Fruit fly (Drosophila melanogaster) whole organism, prepupa: ENCODE measurements around the gene HHEX.
A peak's percentile ranks its signal among the peaks of the same experiment; 100 is the strongest.

ENCODE experiments used
- Blimp-1 ChIP-seq: fragments of 200-800 bp; sonication (Bioruptor generic); optimal IDR thresholded peaks from 3 replicates; lab custom pipeline; 2017; ENCODE audit warnings: missing biosample characterization, missing genetic modification characterization, mild to moderate bottlenecking, moderate library complexity, missing genetic modification reagents
- CG10631 ChIP-seq: fragments of 200-800 bp; sonication (Bioruptor generic); optimal IDR thresholded peaks from 2 replicates; lab custom pipeline; 2016; ENCODE audit warnings: missing biosample characterization, missing genetic modification characterization
- CG6792 ChIP-seq: fragments of 200-800 bp; sonication (Bioruptor generic); optimal IDR thresholded peaks from 3 replicates; lab custom pipeline; 2016; ENCODE audit warnings: missing biosample characterization, missing genetic modification characterization
- Lpt ChIP-seq: fragments of 200-800 bp; sonication (Bioruptor generic); optimal IDR thresholded peaks from 3 replicates; lab custom pipeline; 2016; ENCODE audit warnings: missing biosample characterization, missing genetic modification characterization
- OdsH ChIP-seq: fragments of 200-800 bp; sonication (Bioruptor generic); optimal IDR thresholded peaks from 3 replicates; lab custom pipeline; 2016; ENCODE audit warnings: missing biosample characterization, missing genetic modification characterization
- Sox15 ChIP-seq: fragments of 200-800 bp; sonication (Bioruptor generic); optimal IDR thresholded peaks from 3 replicates; lab custom pipeline; 2016; ENCODE audit warnings: missing biosample characterization, missing genetic modification characterization
- svp ChIP-seq: fragments of 200-800 bp; sonication (Bioruptor generic); peaks from one replicate; lab custom pipeline; 2016; ENCODE audit warnings: missing biosample characterization, missing genetic modification characterization

DNA sequence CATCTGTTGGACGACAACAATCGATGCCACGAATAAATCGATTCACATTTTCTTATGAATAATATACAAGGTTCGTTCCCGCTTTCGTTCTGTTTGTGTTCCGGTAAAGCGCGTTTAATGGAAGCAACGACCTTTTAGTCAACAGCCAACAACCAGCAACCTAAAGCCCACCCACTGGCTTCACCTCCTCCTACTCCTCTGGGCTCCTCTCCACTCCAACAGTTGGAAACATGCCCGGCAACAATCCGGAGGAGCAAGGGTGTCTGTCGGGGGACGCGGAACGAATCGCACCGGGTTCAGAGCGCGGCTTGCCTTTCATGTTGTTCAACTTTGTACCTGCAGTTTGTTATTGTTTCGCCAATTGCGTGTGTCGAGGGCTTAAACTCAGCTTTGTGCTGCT, 43.5 kb upstream of the HHEX start:
- TF ChIP-seq CG10631 (GFP tag; lab: Kevin White, UChicago) (no peak), Sox15 (GFP tag; lab: Kevin White, UChicago) (no peak), Blimp-1 (GFP tag; lab: Kevin White, UChicago) (no peak), Lpt (GFP tag; lab: Kevin White, UChicago) (no peak), CG6792 (GFP tag; lab: Kevin White, UChicago) (no peak), OdsH (GFP tag; lab: Kevin White, UChicago) (no peak), svp (GFP tag; lab: Kevin White, UChicago) (peak; percentile 83)
